Fruit fly (Drosophila melanogaster) whole organism, embryonic: ENCODE data around the gene CG14797.

ENCODE experiments used
- CG33557 ChIP-seq: fragments of 200-800 bp; sonication (Bioruptor generic); optimal IDR thresholded peaks from 2 replicates; lab custom pipeline; 2019; ENCODE audit warnings: missing biosample characterization, mild to moderate bottlenecking, missing genetic modification characterization, moderate library complexity
- Doc3 ChIP-seq: fragments of 200-800 bp; sonication (Bioruptor generic); IDR thresholded peaks from 3 replicates; pipeline ENCODE4 v1.3.6; 2022; ENCODE audit warnings: missing biosample characterization, missing genetic modification characterization; ENCODE audit not compliant: partially characterized antibody
- Mrtf ChIP-seq: fragments of 200-800 bp; sonication (Bioruptor generic); IDR thresholded peaks from 3 replicates; pipeline ENCODE4 v1.3.6; 2022; ENCODE audit warnings: missing biosample characterization, missing genetic modification characterization
- PHDP ChIP-seq: fragments of 200-800 bp; sonication (Bioruptor generic); optimal IDR thresholded peaks from 3 replicates; lab custom pipeline; 2018; ENCODE audit warnings: missing biosample characterization, mild to moderate bottlenecking, missing genetic modification characterization, moderate library complexity
- Sin3A ChIP-seq: fragments of >200 bp; optimal IDR thresholded peaks from 2 replicates; lab custom pipeline; 2018
- Sry-δ ChIP-seq: fragments of 200-800 bp; sonication (Bioruptor generic); optimal IDR thresholded peaks from 2 replicates; lab custom pipeline; 2016; ENCODE audit warnings: missing biosample characterization, missing genetic modification characterization
- Stat92E ChIP-seq, 3 experiments: fragments of >200 bp in 2 of 3; fragments of 200-800 bp in 1 of 3; sonication (Bioruptor generic) in 1 of 3; optimal IDR thresholded peaks; 2 replicates each; lab custom pipeline; 2017 to 2019; ENCODE audit warnings: missing biosample characterization in 3 of 3, missing genetic modification characterization in 3 of 3, mild to moderate bottlenecking in 1 of 3, moderate library complexity in 1 of 3
- crol ChIP-seq: fragments of 200-800 bp; sonication (Bioruptor generic); IDR thresholded peaks from 2 replicates; pipeline ENCODE4 v1.3.6; 2022; ENCODE audit warnings: missing biosample characterization, missing genetic modification characterization
- lola ChIP-seq, 3 experiments: fragments of >200 bp in 2 of 3; fragments of 200-800 bp in 1 of 3; sonication (Bioruptor generic) in 1 of 3; optimal IDR thresholded peaks; 2 replicates each; lab custom pipeline; 2017 to 2019; ENCODE audit warnings: missing biosample characterization in 3 of 3, missing genetic modification characterization in 3 of 3, mild to moderate bottlenecking in 1 of 3, moderate library complexity in 1 of 3
- pros ChIP-seq: fragments of 200-800 bp; sonication (Bioruptor generic); optimal IDR thresholded peaks from 3 replicates; lab custom pipeline; 2019; ENCODE audit warnings: missing biosample characterization, mild to moderate bottlenecking, missing genetic modification characterization, moderate library complexity
- psq ChIP-seq: fragments of 200-800 bp; sonication (Bioruptor generic); optimal IDR thresholded peaks from 2 replicates; lab custom pipeline; 2017; ENCODE audit warnings: missing biosample characterization, missing genetic modification characterization
- run ChIP-seq: fragments of 200-800 bp; sonication (Bioruptor generic); optimal IDR thresholded peaks from 3 replicates; lab custom pipeline; 2018; ENCODE audit warnings: missing biosample characterization, mild to moderate bottlenecking, missing genetic modification characterization
- tin ChIP-seq: fragments of 200-800 bp; sonication (Bioruptor generic); optimal IDR thresholded peaks from 3 replicates; lab custom pipeline; 2016; ENCODE audit warnings: missing biosample characterization, missing genetic modification characterization
- vfl ChIP-seq: fragments of 200-800 bp; sonication (Bioruptor generic); optimal IDR thresholded peaks from 2 replicates; lab custom pipeline; 2016; ENCODE audit warnings: missing biosample characterization, missing genetic modification characterization

dm6 chrX:1714874-1715273, 33.5 kb downstream of the CG14797 start:
- no peak for TF ChIP-seq vfl (GFP tag; lab: Kevin White, UChicago)
- TF ChIP-seq CG33557 (GFP tag; lab: Kevin White, UChicago): no peak
- no peak for TF ChIP-seq tin (GFP tag; lab: Kevin White, UChicago)
- no peak for TF ChIP-seq PHDP (tag; lab: Kevin White, UChicago)
- no peak for TF ChIP-seq run (tag; lab: Kevin White, UChicago)
- TF ChIP-seq lola (GFP tag; optimal IDR thresholded peaks at IDR 0.05; lab: Kevin White, UChicago): no peak
- TF ChIP-seq Stat92E (GFP tag; optimal IDR thresholded peaks at IDR 0.05; lab: Kevin White, UChicago): no peak
- TF ChIP-seq psq: no peak
- TF ChIP-seq Sin3A: no peak
- no peak for TF ChIP-seq Mrtf (GFP tag; lab: Robert Waterston, UW)
- no peak for TF ChIP-seq Sry-δ (GFP tag; lab: Kevin White, UChicago)
- TF ChIP-seq crol (GFP tag; lab: Robert Waterston, UW): no peak
- no peak for TF ChIP-seq Doc3 (GFP tag; lab: Robert Waterston, UW)
- TF ChIP-seq pros: no peak
